Worm (Caenorhabditis elegans): ENCODE data around the gene C33A12.19.

ce11 chrIV:9533071-9533470 lies 16.3 kb downstream of the C33A12.19 start, which contains the start of gene F56H11.2:
- TF ChIP-seq dao-5 (tag; optimal IDR thresholded peaks at IDR 0.05) (no peak), him-1 (tag; optimal IDR thresholded peaks at IDR 0.05) (no peak)

Measured in whole organism, L4/young adult.